ENCODE assay signal across 4 worm cellular contexts in genomic region chrII:8485603-8486002, ce11.
TF ChIP-seq lines count a peak whose summit lies in the region.

TSS of gene gbh-2 (plus strand) at chrII:8485879.

TF ChIP-seq in whole organism, L1 larva, 84 proteins besides CTCF, POLR2A, EP300 and RAD21 (continued from another document):
- TF ChIP-seq dpl-1 (GFP tag; optimal IDR thresholded peaks at IDR 0.05; lab: Kevin White, UChicago) (no peak), lin-14 (GFP tag; optimal IDR thresholded peaks at IDR 0.05; lab: Kevin White, UChicago) (peak; percentile 59), dsc-1 (tag; optimal IDR thresholded peaks at IDR 0.05; lab: Kevin White, UChicago) (no peak), nhr-71 (tag; optimal IDR thresholded peaks at IDR 0.05; lab: Kevin White, UChicago) (peak; percentile 86), isw-1 (GFP tag; IDR thresholded peaks at IDR 0.05; lab: Robert Waterston, UW) (no peak), efl-1 (optimal IDR thresholded peaks at IDR 0.05; lab: Kevin White, UChicago) (no peak), efl-1 (GFP tag; optimal IDR thresholded peaks at IDR 0.05 in 1 of 2; lab: Kevin White, UChicago) (peak in 1 of 2 experiments; percentile 79), nhr-77 (tag; optimal IDR thresholded peaks at IDR 0.05; lab: Kevin White, UChicago) (no peak), elt-3 (tag; optimal IDR thresholded peaks at IDR 0.05; lab: Kevin White, UChicago) (peak in 2 of 6 experiments; percentile 64 to 67), lin-15B (tag; optimal IDR thresholded peaks at IDR 0.05; lab: Kevin White, UChicago) (no peak), pag-3 (tag; optimal IDR thresholded peaks at IDR 0.05; lab: Kevin White, UChicago; ENCODE audit: borderline replicate concordance, insufficient read depth) (no peak), nhr-90 (tag; optimal IDR thresholded peaks at IDR 0.05; lab: Kevin White, UChicago; ENCODE audit: poor library complexity) (peak; percentile 44), tbx-2 (tag; optimal IDR thresholded peaks at IDR 0.05; lab: Kevin White, UChicago) (peak; percentile 21), hlh-17 (GFP tag; optimal IDR thresholded peaks at IDR 0.05; lab: Kevin White, UChicago; ENCODE audit: borderline replicate concordance) (no peak)

TF ChIP-seq in whole organism, L2 larva, 48 proteins besides CTCF, POLR2A, EP300 and RAD21 (continued from another document):
- no peak for TF ChIP-seq unc-55 (GFP tag; optimal IDR thresholded peaks at IDR 0.05; lab: Kevin White, UChicago)
- peak; percentile 24 for TF ChIP-seq nhr-6 (tag; optimal IDR thresholded peaks at IDR 0.05; lab: Kevin White, UChicago)
- TF ChIP-seq lin-11 (tag; optimal IDR thresholded peaks at IDR 0.05; lab: Kevin White, UChicago) = no peak

TF ChIP-seq in whole organism, L3 larva, 47 proteins besides CTCF, POLR2A, EP300 and RAD21 (continued from another document):
- TF ChIP-seq nhr-12 (tag; optimal IDR thresholded peaks at IDR 0.05; lab: Kevin White, UChicago) = no peak
- TF ChIP-seq ceh-9 (tag; optimal IDR thresholded peaks at IDR 0.05; lab: Kevin White, UChicago) = no peak
- peak; percentile 93 for TF ChIP-seq elt-2 (tag; optimal IDR thresholded peaks at IDR 0.05; lab: Kevin White, UChicago)
- TF ChIP-seq mdl-1 (tag; optimal IDR thresholded peaks at IDR 0.05; lab: Kevin White, UChicago) = no peak
- peak; percentile 42 for TF ChIP-seq nhr-23 (tag; optimal IDR thresholded peaks at IDR 0.05; lab: Kevin White, UChicago)
- no peak for TF ChIP-seq eor-1 (tag; optimal IDR thresholded peaks at IDR 0.05; lab: Kevin White, UChicago)
- TF ChIP-seq R02D3.7 (tag; optimal IDR thresholded peaks at IDR 0.05; lab: Kevin White, UChicago) = no peak

TF ChIP-seq in whole organism, L4 larva, 104 proteins besides CTCF, POLR2A, EP300 and RAD21 (continued from another document):
- TF ChIP-seq T20F7.1 (GFP tag; optimal IDR thresholded peaks at IDR 0.05; lab: Kevin White, UChicago) (peak; percentile 45), hif-1 (tag; optimal IDR thresholded peaks at IDR 0.05; lab: Kevin White, UChicago) (peak; percentile 42 to 94), mes-2 (tag; optimal IDR thresholded peaks at IDR 0.05; lab: Kevin White, UChicago; ENCODE audit: poor library complexity, severe bottlenecking) (no peak), dmd-6 (GFP tag; IDR thresholded peaks at IDR 0.05; lab: Robert Waterston, UW) (peak; percentile 90), nhr-77 (tag; optimal IDR thresholded peaks at IDR 0.05; lab: Kevin White, UChicago) (peak; percentile 64), mep-1 (tag; optimal IDR thresholded peaks at IDR 0.05; lab: Kevin White, UChicago) (peak; percentile 81), lsy-2 (tag; optimal IDR thresholded peaks at IDR 0.05; lab: Kevin White, UChicago) (peak in 1 of 2 experiments; percentile 67), dve-1 (tag; optimal IDR thresholded peaks at IDR 0.05; lab: Kevin White, UChicago; ENCODE audit: insufficient read depth) (peak; percentile 92), nhr-102 (tag; optimal IDR thresholded peaks at IDR 0.05; lab: Kevin White, UChicago) (peak; percentile 42), pqm-1 (tag; optimal IDR thresholded peaks at IDR 0.05; lab: Kevin White, UChicago) (peak; percentile 85), hlh-30 (tag; optimal IDR thresholded peaks at IDR 0.05; lab: Kevin White, UChicago; ENCODE audit: insufficient read depth) (peak; percentile 73), ztf-7 (tag; optimal IDR thresholded peaks at IDR 0.05; lab: Kevin White, UChicago) (peak; percentile 94)
TF ChIP-seq in whole organism, L4 larva: peak in this region for 21.
